Worm (Caenorhabditis elegans) whole organism, L1 larva: Measurements from ENCODE around the gene F56A8.9.

ENCODE experiments used
- aha-1 ChIP-seq: fragments of 150-350 bp; optimal IDR thresholded peaks from 2 replicates; lab custom pipeline; 2014; ENCODE audit warnings: missing biosample characterization, missing genetic modification characterization
- ama-1 ChIP-seq: fragments of 150-350 bp; optimal IDR thresholded peaks from 2 replicates; lab custom pipeline; 2014
- blmp-1 ChIP-seq: fragments of 150-350 bp; optimal IDR thresholded peaks from 2 replicates; lab custom pipeline; 2014; ENCODE audit warnings: missing biosample characterization, missing genetic modification characterization
- ceh-8 ChIP-seq: fragments of 200-800 bp; sonication (Bioruptor generic); optimal IDR thresholded peaks from 2 replicates; lab custom pipeline; 2018; ENCODE audit warnings: mild to moderate bottlenecking, missing genetic modification characterization, moderate library complexity, missing compliant biosample characterization
- ces-1 ChIP-seq: fragments of 150-350 bp; optimal IDR thresholded peaks from 2 replicates; lab custom pipeline; 2014; ENCODE audit warnings: missing biosample characterization, missing genetic modification reagents, missing genetic modification characterization
- dpl-1 ChIP-seq, 3 experiments: fragments of 150-350 bp in 2 of 3; sonication (generic microtip) in 1 of 3; optimal IDR thresholded peaks; 2 replicates each; lab custom pipeline; 2014 to 2017; ENCODE audit warnings: missing biosample characterization in 3 of 3, missing genetic modification characterization in 3 of 3, missing genetic modification reagents in 3 of 3
- efl-1 ChIP-seq, 4 experiments: fragments of 150-350 bp; optimal IDR thresholded peaks in 3 of 4; peaks in 1 of 4; 1 replicate in 1 of 4; 2 replicates in 3 of 4; lab custom pipeline; 2014; ENCODE audit warnings: missing biosample characterization in 2 of 4, missing genetic modification characterization in 2 of 4, missing genetic modification reagents in 2 of 4
- egl-13 ChIP-seq: sonication (generic microtip); optimal IDR thresholded peaks from 2 replicates; lab custom pipeline; 2016; ENCODE audit warnings: missing genotype, missing genetic modification reagents, missing genetic modification characterization, missing compliant biosample characterization
- egl-27 ChIP-seq, 2 experiments: fragments of 150-350 bp in 1 of 2; sonication (generic microtip); optimal IDR thresholded peaks; 3 replicates each; lab custom pipeline; 2017 to 2018; ENCODE audit warnings: missing biosample characterization in 2 of 2, missing genetic modification characterization in 2 of 2, missing genetic modification reagents in 2 of 2
- elt-3 ChIP-seq, 6 experiments: fragments of 150-350 bp in 1 of 6; sonication (generic microtip); optimal IDR thresholded peaks; 2 replicates each; lab custom pipeline; 2017 to 2018; ENCODE audit warnings: missing biosample characterization in 6 of 6, missing genetic modification characterization in 6 of 6, inconsistent platforms in 1 of 6
- fkh-8 ChIP-seq: sonication (generic microtip); optimal IDR thresholded peaks from 2 replicates; lab custom pipeline; 2016; ENCODE audit warnings: mild to moderate bottlenecking, missing genetic modification characterization, missing compliant biosample characterization
- fos-1 ChIP-seq: fragments of 150-350 bp; optimal IDR thresholded peaks from 2 replicates; lab custom pipeline; 2014; ENCODE audit warnings: missing biosample characterization, missing genetic modification characterization
- hpl-2 ChIP-seq: fragments of 150-350 bp; optimal IDR thresholded peaks from 2 replicates; lab custom pipeline; 2014; ENCODE audit warnings: missing biosample characterization, missing genetic modification reagents, missing genetic modification characterization
- irx-1 ChIP-seq: sonication (generic microtip); optimal IDR thresholded peaks from 2 replicates; lab custom pipeline; 2016; ENCODE audit warnings: missing genetic modification characterization, missing compliant biosample characterization
- jun-1 ChIP-seq: fragments of 150-350 bp; optimal IDR thresholded peaks from 2 replicates; lab custom pipeline; 2014; ENCODE audit warnings: missing biosample characterization, missing genetic modification reagents, missing genetic modification characterization
- lin-14 ChIP-seq: fragments of 200-800 bp; sonication (Bioruptor generic); optimal IDR thresholded peaks from 2 replicates; lab custom pipeline; 2018; ENCODE audit warnings: mild to moderate bottlenecking, missing genetic modification characterization, moderate library complexity, missing compliant biosample characterization
- lin-15B ChIP-seq: fragments of 150-350 bp; sonication (generic microtip); optimal IDR thresholded peaks from 3 replicates; lab custom pipeline; 2014; ENCODE audit warnings: missing biosample characterization, missing genetic modification characterization
- lin-35 ChIP-seq, 2 experiments: fragments of 150-350 bp; optimal IDR thresholded peaks; 2 replicates each; lab custom pipeline; 2014; ENCODE audit warnings: missing biosample characterization in 2 of 2, missing genetic modification characterization in 2 of 2, missing genetic modification reagents in 2 of 2
- lsy-2 ChIP-seq, 2 experiments: fragments of 150-350 bp; optimal IDR thresholded peaks; 2 replicates each; lab custom pipeline; 2014; ENCODE audit warnings: missing biosample characterization in 2 of 2, missing genetic modification characterization in 2 of 2
- mep-1 ChIP-seq: fragments of 150-350 bp; optimal IDR thresholded peaks from 2 replicates; lab custom pipeline; 2014; ENCODE audit warnings: missing biosample characterization, missing genetic modification characterization
- nhr-11 ChIP-seq: fragments of 150-350 bp; optimal IDR thresholded peaks from 2 replicates; lab custom pipeline; 2014; ENCODE audit warnings: missing biosample characterization, missing genetic modification characterization
- nhr-12 ChIP-seq: sonication (generic microtip); optimal IDR thresholded peaks from 2 replicates; lab custom pipeline; 2017; ENCODE audit warnings: missing biosample characterization, missing genetic modification characterization
- nhr-20 ChIP-seq: sonication (generic microtip); optimal IDR thresholded peaks from 2 replicates; lab custom pipeline; 2016; ENCODE audit warnings: mild to moderate bottlenecking, missing genetic modification characterization, missing compliant biosample characterization
- nhr-71 ChIP-seq: sonication (generic microtip); optimal IDR thresholded peaks from 2 replicates; lab custom pipeline; 2016; ENCODE audit warnings: mild to moderate bottlenecking, missing genetic modification characterization, moderate library complexity, missing compliant biosample characterization
- nhr-76 ChIP-seq: sonication (generic microtip); optimal IDR thresholded peaks from 2 replicates; lab custom pipeline; 2017; ENCODE audit warnings: missing biosample characterization, missing genetic modification characterization
- nhr-84 ChIP-seq: sonication (generic microtip); optimal IDR thresholded peaks from 2 replicates; lab custom pipeline; 2017; ENCODE audit warnings: missing biosample characterization, missing genetic modification characterization
- nhr-85 ChIP-seq: sonication (generic microtip); peaks from one replicate; lab custom pipeline; 2016; ENCODE audit warnings: missing genetic modification characterization, inconsistent platforms, missing compliant biosample characterization
- nhr-90 ChIP-seq: sonication (generic microtip); optimal IDR thresholded peaks from 2 replicates; lab custom pipeline; 2016; ENCODE audit warnings: mild to moderate bottlenecking, missing genetic modification characterization, missing compliant biosample characterization; ENCODE audit not compliant: poor library complexity
- pqm-1 ChIP-seq: sonication (generic microtip); optimal IDR thresholded peaks from 3 replicates; lab custom pipeline; 2017; ENCODE audit warnings: missing biosample characterization, missing genetic modification characterization
- rnt-1 ChIP-seq: sonication (generic microtip); optimal IDR thresholded peaks from 2 replicates; lab custom pipeline; 2016; ENCODE audit warnings: mild to moderate bottlenecking, missing genetic modification characterization, moderate library complexity, missing compliant biosample characterization
- skn-1 ChIP-seq: fragments of 150-350 bp; optimal IDR thresholded peaks from 2 replicates; lab custom pipeline; 2014; ENCODE audit warnings: missing biosample characterization, missing genetic modification characterization
- snpc-4 ChIP-seq: fragments of 150-350 bp; optimal IDR thresholded peaks from 2 replicates; lab custom pipeline; 2014; ENCODE audit warnings: missing biosample characterization, missing genetic modification characterization
- snu-23 ChIP-seq: sonication (generic microtip); optimal IDR thresholded peaks from 2 replicates; lab custom pipeline; 2016; ENCODE audit warnings: missing genetic modification characterization, missing compliant biosample characterization
- tbx-2 ChIP-seq: sonication (generic microtip); optimal IDR thresholded peaks from 2 replicates; lab custom pipeline; 2016; ENCODE audit warnings: missing genetic modification characterization, missing compliant biosample characterization
- unc-130 ChIP-seq: fragments of 150-350 bp; optimal IDR thresholded peaks from 2 replicates; lab custom pipeline; 2017; ENCODE audit warnings: missing biosample characterization, missing genetic modification characterization, inconsistent platforms
- unc-86 ChIP-seq: sonication (generic microtip); optimal IDR thresholded peaks from 2 replicates; lab custom pipeline; 2016; ENCODE audit warnings: missing genetic modification characterization, missing compliant biosample characterization
- vab-15 ChIP-seq: sonication (generic microtip); optimal IDR thresholded peaks from 2 replicates; lab custom pipeline; 2017; ENCODE audit warnings: missing genotype, mild to moderate bottlenecking, missing genetic modification characterization, missing compliant biosample characterization
- zag-1 ChIP-seq: fragments of 150-350 bp; optimal IDR thresholded peaks from 2 replicates; lab custom pipeline; 2014; ENCODE audit warnings: missing biosample characterization, missing genetic modification characterization

Gene F56A8.9

DNA sequence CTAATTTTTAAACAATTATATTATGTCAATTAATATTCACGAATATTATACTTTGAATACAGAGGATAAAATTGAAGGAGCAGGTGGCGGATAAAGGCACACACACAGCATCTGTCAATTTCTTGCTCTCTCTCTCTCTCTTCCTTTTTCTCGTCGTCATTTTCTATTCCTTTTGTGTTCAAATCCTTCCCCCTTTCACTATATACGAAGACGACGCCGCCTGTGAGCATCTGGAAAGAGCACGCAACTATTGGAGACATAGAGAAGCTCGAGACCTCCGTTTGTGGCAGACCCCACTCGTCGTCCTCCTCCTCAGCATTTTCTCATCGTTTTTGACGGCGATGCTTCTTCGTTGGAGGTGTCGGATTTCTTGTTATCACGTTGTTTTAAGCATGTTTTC is 3.7 kb downstream of the F56A8.9 start (continued):
- TF ChIP-seq blmp-1 (tag; lab: Kevin White, UChicago) (no peak), nhr-90 (no peak), ceh-8 (GFP tag; lab: Kevin White, UChicago) (no peak), snu-23 (GFP tag; lab: Kevin White, UChicago) (peak; percentile 34), lsy-2 (tag; optimal IDR thresholded peaks at IDR 0.05; lab: Kevin White, UChicago) (peak in 1 of 2 experiments; percentile 29), fkh-8 (tag; lab: Kevin White, UChicago) (peak; percentile 67)

DNA sequence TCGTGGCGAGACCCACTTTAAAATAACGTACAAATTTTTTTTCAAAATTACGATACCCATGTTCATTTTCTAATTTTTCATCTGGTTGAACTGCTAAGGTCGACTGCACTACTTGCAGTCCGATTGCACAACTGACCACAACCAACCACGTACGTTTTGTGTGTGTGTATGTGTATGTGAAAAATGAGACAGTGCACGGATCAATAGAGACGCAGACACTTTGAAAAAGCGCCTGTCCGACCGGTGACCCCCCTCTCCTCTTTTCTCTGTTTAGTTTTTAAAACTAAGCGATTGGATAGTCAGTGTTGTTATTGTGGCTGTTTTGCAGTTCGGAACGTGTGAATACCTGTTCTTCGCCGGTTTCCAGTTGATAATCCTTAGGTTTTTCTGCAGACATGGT is 4.3 kb downstream of the F56A8.9 start:
- TF ChIP-seq pqm-1 (tag; lab: Kevin White, UChicago) (no peak), rnt-1 (peak; percentile 61), efl-1 (optimal IDR thresholded peaks at IDR 0.05; lab: Kevin White, UChicago) (peak; percentile 39 to 57), efl-1 (GFP tag; optimal IDR thresholded peaks at IDR 0.05 in 1 of 2; lab: Kevin White, UChicago) (peak; percentile 41 to 91), snu-23 (GFP tag; lab: Kevin White, UChicago) (peak; percentile 46), nhr-71 (tag; lab: Kevin White, UChicago) (peak; percentile 37), blmp-1 (tag; lab: Kevin White, UChicago) (peak; percentile 14), mep-1 (tag; lab: Kevin White, UChicago) (peak; percentile 35), lsy-2 (tag; optimal IDR thresholded peaks at IDR 0.05; lab: Kevin White, UChicago) (peak in 1 of 2 experiments; percentile 16), unc-130 (tag; lab: Kevin White, UChicago) (peak; percentile 13), lin-35 (GFP tag; optimal IDR thresholded peaks at IDR 0.05; lab: Kevin White, UChicago) (peak; percentile 6 to 16), lin-14 (peak; percentile 82), irx-1 (no peak), elt-3 (tag; optimal IDR thresholded peaks at IDR 0.05; lab: Kevin White, UChicago) (peak in 1 of 6 experiments; percentile 24), nhr-76 (tag; lab: Kevin White, UChicago) (no peak), egl-13 (no peak), nhr-20 (tag; lab: Kevin White, UChicago) (peak; percentile 20), dpl-1 (GFP tag; optimal IDR thresholded peaks at IDR 0.05; lab: Kevin White, UChicago) (peak in 2 of 3 experiments; percentile 19 to 24)

ce11 chrIII:13260344-13260743 is 5.9 kb downstream of the F56A8.9 start:
- TF ChIP-seq blmp-1 (tag; lab: Kevin White, UChicago) (no peak), efl-1 (optimal IDR thresholded peaks at IDR 0.05; lab: Kevin White, UChicago) (no peak), efl-1 (GFP tag; optimal IDR thresholded peaks at IDR 0.05 in 1 of 2; lab: Kevin White, UChicago) (peak in 1 of 2 experiments; percentile 74)

DNA sequence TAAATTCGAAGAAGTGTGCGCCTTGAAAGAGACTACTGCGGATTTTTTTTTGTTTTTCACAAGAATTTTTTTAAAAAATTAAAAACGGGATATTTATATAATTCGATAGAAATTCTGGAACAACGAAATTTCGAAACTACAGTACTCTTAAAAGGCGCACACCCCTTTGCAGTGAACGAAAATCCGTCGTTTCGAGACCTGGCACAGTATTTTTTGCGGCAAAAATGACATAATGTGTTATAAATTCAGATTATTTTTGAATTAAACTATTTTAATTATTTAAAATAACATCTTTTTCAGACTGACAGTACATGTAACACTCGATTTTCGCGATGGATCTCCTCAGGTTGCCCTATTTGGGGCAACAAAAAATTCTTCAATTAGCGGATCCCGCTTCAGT is 8.5 kb downstream of the F56A8.9 start, which contains the start of gene F56A8.4:
F56A8.4 (plus strand) TSS at position 301 of the 400 bp plus-strand sequence.
- no peak for TF ChIP-seq fos-1 (tag; lab: Kevin White, UChicago)

- TF ChIP-seq skn-1: no peak
- no peak for TF ChIP-seq aha-1 (tag; lab: Kevin White, UChicago)
- TF ChIP-seq vab-15 (tag; lab: Kevin White, UChicago): no peak
- no peak for TF ChIP-seq tbx-2
- TF ChIP-seq efl-1 (optimal IDR thresholded peaks at IDR 0.05; lab: Kevin White, UChicago): no peak
- TF ChIP-seq efl-1 (GFP tag; optimal IDR thresholded peaks at IDR 0.05 in 1 of 2; lab: Kevin White, UChicago): no peak
These were observed 11.1 kb downstream of the F56A8.9 start, which contains the start of gene F56A8.5 for ce11 chrIII:13265566-13265965. Gene F56A8.5, plus strand, starts transcription at chrIII:13265866.

- TF ChIP-seq snpc-4 (tag; lab: Kevin White, UChicago) (no peak), dpl-1 (GFP tag; optimal IDR thresholded peaks at IDR 0.05; lab: Kevin White, UChicago) (no peak), lin-35 (GFP tag; optimal IDR thresholded peaks at IDR 0.05; lab: Kevin White, UChicago) (no peak), nhr-85 (tag; lab: Kevin White, UChicago) (no peak), nhr-11 (tag; lab: Kevin White, UChicago) (no peak)
These were observed 12.6 kb downstream of the F56A8.9 start for ce11 chrIII:13267046-13267445.

- TF ChIP-seq zag-1 (tag; lab: Kevin White, UChicago): no peak
- no peak for TF ChIP-seq ces-1
- TF ChIP-seq nhr-85 (tag; lab: Kevin White, UChicago): peak; percentile 91
- TF ChIP-seq unc-86 (tag; lab: Kevin White, UChicago): peak; percentile 86
- TF ChIP-seq egl-27 (tag; optimal IDR thresholded peaks at IDR 0.05; lab: Kevin White, UChicago): no peak
- TF ChIP-seq nhr-84 (tag; lab: Kevin White, UChicago): no peak
- TF ChIP-seq lsy-2 (tag; optimal IDR thresholded peaks at IDR 0.05; lab: Kevin White, UChicago): peak; percentile 80
- peak; percentile 74 for TF ChIP-seq lin-14
- TF ChIP-seq ama-1 (lab: Kevin White, UChicago): no peak
- peak; percentile 59 for TF ChIP-seq jun-1 (tag; lab: Kevin White, UChicago)
- TF ChIP-seq nhr-76 (tag; lab: Kevin White, UChicago): peak; percentile 87
- peak; percentile 1 for TF ChIP-seq lin-15B (tag; lab: Kevin White, UChicago)
- TF ChIP-seq snpc-4 (tag; lab: Kevin White, UChicago): peak; percentile 78
- TF ChIP-seq snu-23 (GFP tag; lab: Kevin White, UChicago): peak; percentile 89
- TF ChIP-seq fos-1 (tag; lab: Kevin White, UChicago): no peak
- TF ChIP-seq nhr-90: peak; percentile 84
- peak in 1 of 6 experiments; percentile 53 for TF ChIP-seq elt-3 (tag; optimal IDR thresholded peaks at IDR 0.05; lab: Kevin White, UChicago)
- peak; percentile 41 for TF ChIP-seq hpl-2 (GFP tag; lab: Kevin White, UChicago)
- peak; percentile 81 for TF ChIP-seq nhr-20 (tag; lab: Kevin White, UChicago)
- no peak for TF ChIP-seq nhr-12 (tag; lab: Kevin White, UChicago)
These were observed 14.4 kb downstream of the F56A8.9 start, which contains the start of gene cpf-2 for ce11 chrIII:13268856-13269255. Gene cpf-2, minus strand, starts transcription at chrIII:13268883.
